Worm (Caenorhabditis elegans): ENCODE results near the gene elo-7.

elo-7 gene

DNA sequence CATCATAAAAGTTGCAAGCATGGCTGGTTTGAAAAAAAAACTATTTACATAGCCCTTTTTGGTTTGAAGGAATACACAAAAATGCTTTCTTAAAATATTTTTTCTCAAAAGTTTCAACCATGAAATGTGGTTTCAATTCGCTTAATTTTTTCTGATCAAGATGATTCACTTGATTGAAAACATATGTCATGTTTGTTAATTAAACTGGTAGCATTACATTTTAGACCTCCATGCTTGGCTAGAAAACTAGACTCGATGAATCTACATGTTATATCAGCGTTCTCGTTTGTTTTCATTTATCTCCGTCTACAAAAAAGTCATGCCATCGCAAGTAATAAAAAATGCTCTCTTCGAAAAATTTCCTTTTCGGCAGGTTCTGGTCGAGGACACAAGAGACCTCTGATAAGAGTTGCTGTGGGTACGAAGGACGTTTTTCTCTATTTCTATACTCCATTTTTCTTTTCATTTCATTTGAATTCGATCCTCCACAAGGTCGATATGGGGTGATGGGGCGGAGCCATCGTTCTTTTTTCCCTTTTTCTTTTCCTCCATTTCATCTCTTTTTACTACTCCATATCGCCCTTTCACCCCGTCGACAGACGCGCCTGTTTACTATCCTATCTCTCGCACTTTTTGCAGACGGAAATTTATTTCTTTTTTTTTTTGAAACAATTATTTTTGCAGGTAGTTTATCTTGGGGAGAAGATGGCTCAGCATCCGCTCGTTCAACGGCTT is 3.9 kb upstream of the elo-7 start, which contains the start of gene elo-1:
TSS of gene elo-1 (plus strand) at position 685 of the 735 bp plus-strand sequence.
- TF ChIP-seq hsf-1 (GFP tag; IDR thresholded peaks at IDR 0.05): no peak
- no peak for TF ChIP-seq ztf-28 (GFP tag; IDR thresholded peaks at IDR 0.05)
- TF ChIP-seq K12H6.12 (tag; optimal IDR thresholded peaks at IDR 0.05): no peak
- no peak for TF ChIP-seq egrh-3 (GFP tag; IDR thresholded peaks at IDR 0.05)
- no peak for TF ChIP-seq K11D2.4 (GFP tag; IDR thresholded peaks at IDR 0.05)
- TF ChIP-seq F23B12.7 (tag; optimal IDR thresholded peaks at IDR 0.05; ENCODE audit: insufficient read depth): no peak
- TF ChIP-seq nhr-80 (tag; optimal IDR thresholded peaks at IDR 0.05): peak; percentile 98
- TF ChIP-seq snpc-3.4 (tag; optimal IDR thresholded peaks at IDR 0.05): no peak
- no peak for TF ChIP-seq madf-6 (GFP tag; IDR thresholded peaks at IDR 0.05)
- TF ChIP-seq ceh-40 (GFP tag; IDR thresholded peaks at IDR 0.05): no peak
- TF ChIP-seq lir-1 (GFP tag; conservative IDR thresholded peaks at IDR 0.05): no peak
- TF ChIP-seq ceh-100 (GFP tag; IDR thresholded peaks at IDR 0.05): no peak
- TF ChIP-seq cebp-2 (GFP tag; IDR thresholded peaks at IDR 0.05): no peak
- TF ChIP-seq egl-44 (GFP tag; IDR thresholded peaks at IDR 0.05): 0 out of 2 replicates have a peak, but pooled peaks have one; percentile 61
- TF ChIP-seq gei-17 (GFP tag; optimal IDR thresholded peaks at IDR 0.05): no peak
- no peak for TF ChIP-seq egl-18 (GFP tag; IDR thresholded peaks at IDR 0.05)
- TF ChIP-seq madf-3 (GFP tag; IDR thresholded peaks at IDR 0.05): no peak
- TF ChIP-seq somi-1 (GFP tag; optimal IDR thresholded peaks at IDR 0.05): no peak
- peak; percentile 51 for TF ChIP-seq lin-40 (tag; optimal IDR thresholded peaks at IDR 0.05)
- no peak for TF ChIP-seq hmg-20 (GFP tag; IDR thresholded peaks at IDR 0.05)
- no peak for TF ChIP-seq Y79H2A.3 (GFP tag; conservative IDR thresholded peaks at IDR 0.05)
- TF ChIP-seq attf-6 (GFP tag; IDR thresholded peaks at IDR 0.05): no peak
- TF ChIP-seq ztf-25 (GFP tag; IDR thresholded peaks at IDR 0.05): no peak
- no peak for TF ChIP-seq ceh-27 (GFP tag; optimal IDR thresholded peaks at IDR 0.05)
- no peak for TF ChIP-seq F49E8.2 (tag; optimal IDR thresholded peaks at IDR 0.05; ENCODE audit: insufficient read depth)
- no peak for TF ChIP-seq F57A8.1 (GFP tag; optimal IDR thresholded peaks at IDR 0.05)
- TF ChIP-seq lin-26 (GFP tag; IDR thresholded peaks at IDR 0.05): no peak; the same call in 1 of the 2 replicates
- no peak for TF ChIP-seq madf-8 (GFP tag; conservative IDR thresholded peaks at IDR 0.05)
- TF ChIP-seq madf-10 (tag; optimal IDR thresholded peaks at IDR 0.05): peak; percentile 14
- TF ChIP-seq cebp-1 (GFP tag; IDR thresholded peaks at IDR 0.05): no peak
- TF ChIP-seq cebp-1 (tag; optimal IDR thresholded peaks at IDR 0.05): peak; percentile 41
- TF ChIP-seq pbrm-1 (GFP tag; IDR thresholded peaks at IDR 0.05): no peak
- TF ChIP-seq aptf-2 (GFP tag; conservative IDR thresholded peaks at IDR 0.05): no peak
- TF ChIP-seq unc-62 (GFP tag; optimal IDR thresholded peaks at IDR 0.05): no peak
- no peak for TF ChIP-seq zim-3 (tag; optimal IDR thresholded peaks at IDR 0.05)
- no peak for TF ChIP-seq Y56A3A.18 (GFP tag; IDR thresholded peaks at IDR 0.05)
- TF ChIP-seq T26A5.8 (tag; optimal IDR thresholded peaks at IDR 0.05): no peak
- no peak for TF ChIP-seq mcd-1 (GFP tag; IDR thresholded peaks at IDR 0.05)
- TF ChIP-seq rec-8 (tag; optimal IDR thresholded peaks at IDR 0.05): no peak
- TF ChIP-seq nhr-90 (tag; optimal IDR thresholded peaks at IDR 0.05): peak; percentile 5
- TF ChIP-seq tbx-9 (tag; optimal IDR thresholded peaks at IDR 0.05; ENCODE audit: borderline replicate concordance): no peak
- TF ChIP-seq ceh-79 (tag; optimal IDR thresholded peaks at IDR 0.05): no peak
- TF ChIP-seq dox-1 (GFP tag; IDR thresholded peaks at IDR 0.05): peak; percentile 67
- TF ChIP-seq F10E7.11 (tag; optimal IDR thresholded peaks at IDR 0.05): no peak
- TF ChIP-seq efl-1 (GFP tag; optimal IDR thresholded peaks at IDR 0.05): no peak
- TF ChIP-seq ztf-18 (tag; optimal IDR thresholded peaks at IDR 0.05): no peak
- no peak for TF ChIP-seq ceh-91 (GFP tag; IDR thresholded peaks at IDR 0.05)
- no peak for TF ChIP-seq D2030.7 (GFP tag; IDR thresholded peaks at IDR 0.05)

Measured in whole organism, young adult.